Fruit fly (Drosophila melanogaster) whole organism, embryonic: ENCODE measurements around the gene CG31816.

Experiments
- B-H2 ChIP-seq: fragments of 200-800 bp; sonication (Bioruptor generic); optimal IDR thresholded peaks from 2 replicates; lab custom pipeline; 2018; ENCODE audit warnings: missing biosample characterization, mild to moderate bottlenecking, missing genetic modification characterization
- Bdp1 ChIP-seq: fragments of 200-800 bp; sonication (Bioruptor generic); optimal IDR thresholded peaks from 3 replicates; lab custom pipeline; 2016; ENCODE audit warnings: missing biosample characterization, missing genetic modification characterization
- CG12299 ChIP-seq: fragments of 200-800 bp; sonication (Bioruptor generic); optimal IDR thresholded peaks from 2 replicates; lab custom pipeline; 2018; ENCODE audit warnings: missing biosample characterization, mild to moderate bottlenecking, missing genetic modification characterization
- CG12769 ChIP-seq: fragments of 200-800 bp; sonication (Bioruptor generic); optimal IDR thresholded peaks from 2 replicates; lab custom pipeline; 2019; ENCODE audit warnings: missing biosample characterization, mild to moderate bottlenecking, missing genetic modification characterization, moderate library complexity
- CG13894 ChIP-seq: fragments of 200-800 bp; sonication (Bioruptor generic); optimal IDR thresholded peaks from 3 replicates; lab custom pipeline; 2018; ENCODE audit warnings: missing biosample characterization, mild to moderate bottlenecking, missing genetic modification characterization, moderate library complexity
- CG14441 ChIP-seq: fragments of 200-800 bp; sonication (Bioruptor generic); IDR thresholded peaks from 2 replicates; pipeline ENCODE4 v1.3.6; 2022; ENCODE audit warnings: missing biosample characterization, missing genetic modification characterization
- CG15601 ChIP-seq: fragments of 200-800 bp; sonication (Bioruptor generic); optimal IDR thresholded peaks from 3 replicates; lab custom pipeline; 2019; ENCODE audit warnings: missing biosample characterization, mild to moderate bottlenecking, missing genetic modification characterization, moderate library complexity
- CG17802 ChIP-seq: fragments of 200-800 bp; sonication (Bioruptor generic); optimal IDR thresholded peaks from 2 replicates; lab custom pipeline; 2018; ENCODE audit warnings: missing biosample characterization, mild to moderate bottlenecking, missing genetic modification characterization, moderate library complexity
- CG2202 ChIP-seq: fragments of 200-800 bp; sonication (Bioruptor generic); optimal IDR thresholded peaks from 2 replicates; lab custom pipeline; 2018; ENCODE audit warnings: missing biosample characterization, mild to moderate bottlenecking, missing genetic modification characterization
- CG31441 ChIP-seq: fragments of 200-800 bp; sonication (Bioruptor generic); IDR thresholded peaks from 2 replicates; pipeline ENCODE4 v1.3.6; 2022; ENCODE audit warnings: missing biosample characterization, missing genetic modification characterization
- CG32767 ChIP-seq: fragments of 200-800 bp; sonication (Bioruptor generic); IDR thresholded peaks from 2 replicates; pipeline ENCODE4 v1.3.6; 2022; ENCODE audit warnings: missing biosample characterization, missing genetic modification characterization
- CG8765 ChIP-seq: fragments of 200-800 bp; sonication (Bioruptor generic); IDR thresholded peaks from 2 replicates; pipeline ENCODE4 v1.3.6; 2022; ENCODE audit warnings: missing biosample characterization, missing genetic modification characterization
- CG9609 ChIP-seq: fragments of 200-800 bp; sonication (Bioruptor generic); optimal IDR thresholded peaks from 3 replicates; lab custom pipeline; 2016; ENCODE audit warnings: missing biosample characterization, missing genetic modification characterization
- CG9932 ChIP-seq: fragments of 200-800 bp; sonication (Bioruptor generic); IDR thresholded peaks from 2 replicates; pipeline ENCODE4 v1.3.6; 2022; ENCODE audit warnings: missing biosample characterization, missing genetic modification characterization
- CoRest ChIP-seq: fragments of 200-800 bp; sonication (Bioruptor generic); optimal IDR thresholded peaks from 3 replicates; lab custom pipeline; 2018; ENCODE audit warnings: missing biosample characterization, mild to moderate bottlenecking, missing genetic modification characterization, moderate library complexity
- CrebB ChIP-seq: fragments of 200-800 bp; sonication (Bioruptor generic); optimal IDR thresholded peaks from 3 replicates; lab custom pipeline; 2018; ENCODE audit warnings: missing biosample characterization, mild to moderate bottlenecking, missing genetic modification characterization
- Drgx ChIP-seq: fragments of 200-800 bp; sonication (Bioruptor generic); IDR thresholded peaks from 2 replicates; pipeline ENCODE4 v1.3.6; 2022; ENCODE audit warnings: missing biosample characterization, missing genetic modification characterization
- E2f1 ChIP-seq: fragments of 200-800 bp; sonication (Bioruptor generic); IDR thresholded peaks from 2 replicates; pipeline ENCODE4 v1.3.6; 2022; ENCODE audit warnings: missing biosample characterization, missing genetic modification characterization
- Eip74EF ChIP-seq, 2 experiments: fragments of 200-800 bp in 1 of 2; fragments of >200 bp in 1 of 2; sonication (Bioruptor generic) in 1 of 2; optimal IDR thresholded peaks; 2 replicates each; lab custom pipeline; 2017 to 2019; ENCODE audit warnings: missing biosample characterization in 2 of 2, missing genetic modification characterization in 2 of 2, mild to moderate bottlenecking in 1 of 2, moderate library complexity in 1 of 2
- Fer1 ChIP-seq: fragments of 200-800 bp; sonication (Bioruptor generic); optimal IDR thresholded peaks from 2 replicates; lab custom pipeline; 2017; ENCODE audit warnings: missing biosample characterization, mild to moderate bottlenecking, missing genetic modification characterization
- Hand ChIP-seq: fragments of 200-800 bp; sonication (Bioruptor generic); optimal IDR thresholded peaks from 2 replicates; lab custom pipeline; 2017; ENCODE audit warnings: mild to moderate bottlenecking, missing biosample characterization, missing genetic modification reagents, missing genetic modification characterization
- Hey ChIP-seq: fragments of 200-800 bp; sonication (Bioruptor generic); optimal IDR thresholded peaks from 3 replicates; lab custom pipeline; 2018; ENCODE audit warnings: missing biosample characterization, mild to moderate bottlenecking, missing genetic modification characterization
- Meics ChIP-seq: fragments of 200-800 bp; sonication (Bioruptor generic); optimal IDR thresholded peaks from 2 replicates; lab custom pipeline; 2017; ENCODE audit warnings: missing biosample characterization, mild to moderate bottlenecking, missing genetic modification characterization
- NC2β ChIP-seq: fragments of 200-800 bp; sonication (Bioruptor generic); optimal IDR thresholded peaks from 2 replicates; lab custom pipeline; 2016; ENCODE audit warnings: missing biosample characterization, missing genetic modification characterization
- Rfx ChIP-seq: fragments of 200-800 bp; sonication (Bioruptor generic); IDR thresholded peaks from 2 replicates; pipeline ENCODE4 v1.3.6; 2022; ENCODE audit warnings: missing biosample characterization, missing genetic modification characterization
- Rx ChIP-seq: fragments of 200-800 bp; sonication (Bioruptor generic); IDR thresholded peaks from 2 replicates; pipeline ENCODE4 v1.3.6; 2022; ENCODE audit warnings: missing biosample characterization, missing genetic modification characterization
- Spps ChIP-seq: fragments of 200-800 bp; sonication (Bioruptor generic); optimal IDR thresholded peaks from 2 replicates; lab custom pipeline; 2018; ENCODE audit warnings: missing biosample characterization, mild to moderate bottlenecking, missing genetic modification characterization
- Stat92E ChIP-seq, 3 experiments: fragments of >200 bp in 2 of 3; fragments of 200-800 bp in 1 of 3; sonication (Bioruptor generic) in 1 of 3; optimal IDR thresholded peaks; 2 replicates each; lab custom pipeline; 2017 to 2019; ENCODE audit warnings: missing biosample characterization in 3 of 3, missing genetic modification characterization in 3 of 3, mild to moderate bottlenecking in 1 of 3, moderate library complexity in 1 of 3
- YL-1 ChIP-seq: fragments of 200-800 bp; sonication (Bioruptor generic); optimal IDR thresholded peaks from 3 replicates; lab custom pipeline; 2017; ENCODE audit warnings: missing biosample characterization, mild to moderate bottlenecking, missing genetic modification characterization
- caup ChIP-seq: fragments of 200-800 bp; sonication (Bioruptor generic); optimal IDR thresholded peaks from 3 replicates; lab custom pipeline; 2017; ENCODE audit warnings: missing biosample characterization, mild to moderate bottlenecking, missing genetic modification characterization, moderate library complexity; ENCODE audit not compliant: severe bottlenecking
- chinmo ChIP-seq: fragments of 200-800 bp; sonication (Bioruptor generic); IDR thresholded peaks from 4 replicates; pipeline ENCODE4 v1.3.6; 2022; ENCODE audit warnings: missing biosample characterization, missing genetic modification characterization; ENCODE audit not compliant: partially characterized antibody
- ci ChIP-seq: fragments of 200-800 bp; sonication (Bioruptor generic); IDR thresholded peaks from 3 replicates; pipeline ENCODE4 v1.3.6; 2022; ENCODE audit warnings: missing biosample characterization, missing genetic modification characterization
- disco-r ChIP-seq: fragments of 200-800 bp; sonication (Bioruptor generic); optimal IDR thresholded peaks from 2 replicates; lab custom pipeline; 2016; ENCODE audit warnings: missing biosample characterization, missing genetic modification characterization
- eve ChIP-seq, 2 experiments: fragments of >200 bp; optimal IDR thresholded peaks; 2 replicates each; lab custom pipeline; 2017; ENCODE audit warnings: missing biosample characterization in 2 of 2, missing genetic modification characterization in 2 of 2
- eyg ChIP-seq: fragments of 200-800 bp; sonication (Bioruptor generic); optimal IDR thresholded peaks from 3 replicates; lab custom pipeline; 2016; ENCODE audit warnings: missing biosample characterization, missing genetic modification characterization
- klu ChIP-seq: fragments of 200-800 bp; sonication (Bioruptor generic); IDR thresholded peaks from 2 replicates; pipeline ENCODE4 v1.3.6; 2022; ENCODE audit warnings: missing biosample characterization, missing genetic modification characterization
- lab ChIP-seq: fragments of 200-800 bp; sonication (Bioruptor generic); optimal IDR thresholded peaks from 3 replicates; lab custom pipeline; 2017; ENCODE audit warnings: missing biosample characterization, missing genetic modification characterization, mild to moderate bottlenecking, moderate library complexity, missing genetic modification reagents
- phol ChIP-seq: fragments of 200-800 bp; sonication (Bioruptor generic); optimal IDR thresholded peaks from 3 replicates; lab custom pipeline; 2018; ENCODE audit warnings: missing biosample characterization, mild to moderate bottlenecking, missing genetic modification characterization, moderate library complexity
- sqz ChIP-seq: fragments of 200-800 bp; sonication (Bioruptor generic); optimal IDR thresholded peaks from 3 replicates; lab custom pipeline; 2018; ENCODE audit warnings: missing biosample characterization, mild to moderate bottlenecking, missing genetic modification characterization
- tna ChIP-seq: fragments of 200-800 bp; sonication (Bioruptor generic); IDR thresholded peaks from 2 replicates; pipeline ENCODE4 v1.3.6; 2022; ENCODE audit warnings: missing biosample characterization, missing genetic modification characterization; ENCODE audit not compliant: partially characterized antibody
- vvl ChIP-seq: fragments of 200-800 bp; sonication (Bioruptor generic); IDR thresholded peaks from 2 replicates; pipeline ENCODE4 v1.3.6; 2022; ENCODE audit warnings: missing biosample characterization, missing genetic modification characterization
- wor ChIP-seq: fragments of 200-800 bp; sonication (Bioruptor generic); IDR thresholded peaks from 2 replicates; pipeline ENCODE4 v1.3.6; 2022; ENCODE audit warnings: missing biosample characterization, missing genetic modification characterization

CG31816 gene

dm6 chr2L:16529485-16530413 lies 12.6 kb upstream of the CG31816 start (continued):
- TF ChIP-seq Bdp1 (GFP tag; lab: Kevin White, UChicago) = no peak
- TF ChIP-seq Eip74EF (GFP tag; optimal IDR thresholded peaks at IDR 0.05; lab: Kevin White, UChicago) = peak in 1 of 2 experiments; percentile 66
- 0 out of 4 replicates have a peak, but pooled peaks have one; percentile 54 for TF ChIP-seq chinmo
- peak; percentile 24; the same call in 1 of the 2 replicates for TF ChIP-seq Rfx
- peak; percentile 46 for TF ChIP-seq CG9932 (GFP tag; lab: Robert Waterston, UW)
- no peak for TF ChIP-seq CG9609
- TF ChIP-seq lab (GFP tag; lab: Kevin White, UChicago) = peak; percentile 35
- TF ChIP-seq sqz (GFP tag; lab: Kevin White, UChicago) = no peak
- TF ChIP-seq disco-r (GFP tag; lab: Kevin White, UChicago) = no peak
- TF ChIP-seq Rx (GFP tag; lab: Robert Waterston, UW) = no peak
- TF ChIP-seq Hand (GFP tag; lab: Kevin White, UChicago) = no peak
- TF ChIP-seq YL-1 = no peak
- no peak for TF ChIP-seq phol (tag; lab: Kevin White, UChicago)
- TF ChIP-seq Hey (tag; lab: Kevin White, UChicago) = peak; percentile 27
- no peak for TF ChIP-seq E2f1
- no peak for TF ChIP-seq CG32767 (GFP tag; lab: Robert Waterston, UW)
- no peak for TF ChIP-seq eve (GFP tag; optimal IDR thresholded peaks at IDR 0.05; lab: Kevin White, UChicago)
- no peak for TF ChIP-seq eyg (GFP tag; lab: Kevin White, UChicago)
- no peak for TF ChIP-seq CG14441 (GFP tag; lab: Robert Waterston, UW)
- no peak for TF ChIP-seq CG8765 (GFP tag; lab: Robert Waterston, UW)
- no peak for TF ChIP-seq NC2β (GFP tag; lab: Kevin White, UChicago)
- peak; percentile 46 for TF ChIP-seq B-H2 (GFP tag; lab: Kevin White, UChicago)
- no peak for TF ChIP-seq CoRest (tag; lab: Kevin White, UChicago)
- TF ChIP-seq CG31441 (GFP tag; lab: Robert Waterston, UW) = no peak
- TF ChIP-seq ci (GFP tag; lab: Robert Waterston, UW) = no peak
- TF ChIP-seq caup (GFP tag; lab: Kevin White, UChicago) = peak; percentile 7
- TF ChIP-seq CG15601 = no peak
- no peak for TF ChIP-seq Fer1 (GFP tag; lab: Kevin White, UChicago)
- no peak for TF ChIP-seq Stat92E (GFP tag; optimal IDR thresholded peaks at IDR 0.05; lab: Kevin White, UChicago)
- 0 out of 2 replicates have a peak, but pooled peaks have one; percentile 20 for TF ChIP-seq vvl (GFP tag; lab: Robert Waterston, UW)
- peak; percentile 28 for TF ChIP-seq CG13894 (tag; lab: Kevin White, UChicago)
- no peak for TF ChIP-seq klu (GFP tag; lab: Robert Waterston, UW)
- TF ChIP-seq Drgx (GFP tag; lab: Robert Waterston, UW) = peak; percentile 33; the same call in 1 of the 2 replicates
- TF ChIP-seq Meics (GFP tag; lab: Kevin White, UChicago) = no peak
- TF ChIP-seq wor (GFP tag; lab: Robert Waterston, UW) = no peak
- TF ChIP-seq CrebB (tag; lab: Kevin White, UChicago) = no peak
- no peak for TF ChIP-seq CG12299
- TF ChIP-seq CG12769 (tag; lab: Kevin White, UChicago) = peak; percentile 40
- no peak for TF ChIP-seq CG17802 (tag; lab: Kevin White, UChicago)
- TF ChIP-seq CG2202 = no peak
- no peak for TF ChIP-seq Spps
- TF ChIP-seq tna (GFP tag; lab: Robert Waterston, UW) = no peak
- TF ChIP-seq, all 482 proteins: peak for 40
